Worm (Caenorhabditis elegans): ENCODE data around the gene F42C5.9.

- TF ChIP-seq klf-2 (GFP tag; conservative IDR thresholded peaks at IDR 0.05) = no peak
- TF ChIP-seq T22C8.4 (GFP tag; IDR thresholded peaks at IDR 0.05) = no peak
- no peak for TF ChIP-seq cog-1 (tag; optimal IDR thresholded peaks at IDR 0.05)
- no peak for TF ChIP-seq flt-1 (GFP tag; IDR thresholded peaks at IDR 0.05)
- TF ChIP-seq tab-1 (GFP tag; IDR thresholded peaks at IDR 0.05) = no peak
- TF ChIP-seq med-1 (GFP tag; optimal IDR thresholded peaks at IDR 0.05; ENCODE audit: insufficient read depth) = no peak
- no peak for TF ChIP-seq ref-1 (GFP tag; conservative IDR thresholded peaks at IDR 0.05)
These were observed 21.1 kb upstream of the F42C5.9 start for ce11 chrIV:7338042-7338441.

All from whole organism, midembryonic.